Worm (Caenorhabditis elegans): ENCODE measurements around the gene ceh-34.

DNA sequence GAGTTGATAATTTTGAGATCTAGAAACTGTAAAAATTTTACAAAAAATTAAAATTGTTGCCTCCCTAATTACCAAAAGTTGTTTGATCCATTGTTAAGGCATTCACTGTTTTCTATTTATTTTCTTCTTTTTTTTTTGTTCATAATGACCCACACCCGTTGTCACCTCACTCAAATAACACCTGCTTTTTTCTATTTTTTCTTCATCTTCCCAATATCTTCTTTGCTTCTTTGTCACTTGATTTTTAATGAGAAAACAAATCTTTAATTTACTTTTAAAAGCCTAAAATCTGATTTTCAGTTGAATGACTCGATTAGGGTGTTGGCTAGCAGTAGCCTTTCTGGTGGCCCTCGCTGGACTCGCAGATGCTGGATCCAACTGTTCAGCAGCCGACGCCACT is 16.0 kb downstream of the ceh-34 start, which contains the start of gene ncx-2:
- no peak for TF ChIP-seq rpc-1 (optimal IDR thresholded peaks at IDR 0.05)
- no peak for TF ChIP-seq rpc-1 (tag; optimal IDR thresholded peaks at IDR 0.05)
- no peak for TF ChIP-seq F37B4.10 (GFP tag; IDR thresholded peaks at IDR 0.05)
- TF ChIP-seq F22D6.2 (tag; optimal IDR thresholded peaks at IDR 0.05): no peak
- TF ChIP-seq mes-4 (tag; optimal IDR thresholded peaks at IDR 0.05): no peak
- TF ChIP-seq cebp-1 (GFP tag; IDR thresholded peaks at IDR 0.05): no peak
- no peak for TF ChIP-seq cebp-1 (tag; optimal IDR thresholded peaks at IDR 0.05)
- no peak for TF ChIP-seq madf-3 (GFP tag; IDR thresholded peaks at IDR 0.05)
- TF ChIP-seq snpc-4 (GFP tag; optimal IDR thresholded peaks at IDR 0.05): no peak
- no peak for TF ChIP-seq snpc-4 (tag; optimal IDR thresholded peaks at IDR 0.05)
- TF ChIP-seq nhr-90 (tag; optimal IDR thresholded peaks at IDR 0.05): no peak
- TF ChIP-seq pha-4 (tag; optimal IDR thresholded peaks at IDR 0.05): no peak
- no peak for TF ChIP-seq akir-1 (GFP tag; optimal IDR thresholded peaks at IDR 0.05)
- no peak for TF ChIP-seq B0019.2 (GFP tag; conservative IDR thresholded peaks at IDR 0.05)
- TF ChIP-seq Y53F4B.3 (GFP tag; IDR thresholded peaks at IDR 0.05): no peak
- TF ChIP-seq gei-17 (GFP tag; optimal IDR thresholded peaks at IDR 0.05): no peak
- no peak for TF ChIP-seq let-607 (tag; optimal IDR thresholded peaks at IDR 0.05)
